Worm (Caenorhabditis elegans): ENCODE measurements around the gene Y75B8A.32.

Gene Y75B8A.32

ce11 chrIII:12351301-12351700 is 7.1 kb downstream of the Y75B8A.32 start, which contains the start of the genes pph-4.1 and Y75B8A.31 (continued):
- peak; percentile 34 for TF ChIP-seq madf-10 (tag; optimal IDR thresholded peaks at IDR 0.05)
- no peak for TF ChIP-seq snpc-4 (GFP tag; optimal IDR thresholded peaks at IDR 0.05)
- TF ChIP-seq snpc-4 (tag; optimal IDR thresholded peaks at IDR 0.05) = peak in 2 of 4 experiments; percentile 64 to 70
- no peak for TF ChIP-seq zim-3 (tag; optimal IDR thresholded peaks at IDR 0.05)
- TF ChIP-seq die-1 (tag; optimal IDR thresholded peaks at IDR 0.05) = no peak
- TF ChIP-seq F57A8.1 (GFP tag; optimal IDR thresholded peaks at IDR 0.05) = no peak
- no peak for TF ChIP-seq C06A6.2 (GFP tag; conservative IDR thresholded peaks at IDR 0.05)
- TF ChIP-seq F37B4.10 (GFP tag; IDR thresholded peaks at IDR 0.05) = no peak
- peak; percentile 73 for TF ChIP-seq F23B12.7 (tag; optimal IDR thresholded peaks at IDR 0.05; ENCODE audit: insufficient read depth)
- TF ChIP-seq chd-7 (tag; optimal IDR thresholded peaks at IDR 0.05) = no peak
- TF ChIP-seq akir-1 (GFP tag; optimal IDR thresholded peaks at IDR 0.05) = no peak
- TF ChIP-seq athp-1 (tag; optimal IDR thresholded peaks at IDR 0.05) = peak; percentile 19
- TF ChIP-seq mes-4 (tag; optimal IDR thresholded peaks at IDR 0.05) = no peak
- peak; percentile 67 for TF ChIP-seq lir-1 (GFP tag; conservative IDR thresholded peaks at IDR 0.05)
- TF ChIP-seq him-1 (tag; optimal IDR thresholded peaks at IDR 0.05) = no peak
- TF ChIP-seq F10E7.11 (tag; optimal IDR thresholded peaks at IDR 0.05) = no peak
- TF ChIP-seq hsf-1 (GFP tag; IDR thresholded peaks at IDR 0.05) = no peak
- TF ChIP-seq rpc-1 (optimal IDR thresholded peaks at IDR 0.05) = no peak
- no peak for TF ChIP-seq rpc-1 (tag; optimal IDR thresholded peaks at IDR 0.05)
- peak; percentile 93 for TF ChIP-seq dox-1 (GFP tag; IDR thresholded peaks at IDR 0.05)
- peak; percentile 58 for TF ChIP-seq unc-130 (GFP tag; optimal IDR thresholded peaks at IDR 0.05)
- peak; percentile 40; the same call in 1 of the 2 replicates for TF ChIP-seq ceh-100 (GFP tag; IDR thresholded peaks at IDR 0.05)
- no peak for TF ChIP-seq B0035.1 (tag; optimal IDR thresholded peaks at IDR 0.05)
- no peak for TF ChIP-seq T07F8.4 (tag; optimal IDR thresholded peaks at IDR 0.05)
- peak; percentile 9 to 11 for TF ChIP-seq rec-8 (tag; optimal IDR thresholded peaks at IDR 0.05)
- TF ChIP-seq tbx-9 (tag; optimal IDR thresholded peaks at IDR 0.05; ENCODE audit: borderline replicate concordance) = no peak
- TF ChIP-seq snpc-3.4 (tag; optimal IDR thresholded peaks at IDR 0.05) = peak; percentile 59
- 0 out of 2 replicates have a peak, but pooled peaks have one; percentile 37 for TF ChIP-seq ztf-6 (GFP tag; IDR thresholded peaks at IDR 0.05)
- TF ChIP-seq ztf-22 (GFP tag; optimal IDR thresholded peaks at IDR 0.05) = no peak
- peak; percentile 54 for TF ChIP-seq tbp1 (GFP tag; optimal IDR thresholded peaks at IDR 0.05)

- no peak for TF ChIP-seq unc-130 (GFP tag; optimal IDR thresholded peaks at IDR 0.05)
- TF ChIP-seq athp-1 (tag; optimal IDR thresholded peaks at IDR 0.05) = no peak
- TF ChIP-seq akir-1 (GFP tag; optimal IDR thresholded peaks at IDR 0.05) = no peak
- TF ChIP-seq cebp-2 (GFP tag; IDR thresholded peaks at IDR 0.05) = no peak
- no peak for TF ChIP-seq sdz-38 (tag; optimal IDR thresholded peaks at IDR 0.05)
- no peak for TF ChIP-seq snpc-4 (GFP tag; optimal IDR thresholded peaks at IDR 0.05)
- no peak for TF ChIP-seq snpc-4 (tag; optimal IDR thresholded peaks at IDR 0.05)
- TF ChIP-seq snpc-1.3 (tag; optimal IDR thresholded peaks at IDR 0.05; ENCODE audit: insufficient read depth) = no peak
- TF ChIP-seq dpff-1 (tag; optimal IDR thresholded peaks at IDR 0.05) = no peak
- TF ChIP-seq atf-7 (tag; optimal IDR thresholded peaks at IDR 0.05) = no peak
- no peak for TF ChIP-seq aptf-3 (GFP tag; IDR thresholded peaks at IDR 0.05)
- TF ChIP-seq ets-4 (GFP tag; optimal IDR thresholded peaks at IDR 0.05) = no peak
- TF ChIP-seq nfya-1 (tag; optimal IDR thresholded peaks at IDR 0.05; ENCODE audit: borderline replicate concordance, insufficient read depth) = no peak
- TF ChIP-seq ccch-3 (GFP tag; optimal IDR thresholded peaks at IDR 0.05) = no peak
- TF ChIP-seq F57A8.1 (GFP tag; optimal IDR thresholded peaks at IDR 0.05) = no peak
- no peak for TF ChIP-seq F23B12.7 (tag; optimal IDR thresholded peaks at IDR 0.05; ENCODE audit: insufficient read depth)
- TF ChIP-seq sea-2 (GFP tag; IDR thresholded peaks at IDR 0.05) = no peak
- TF ChIP-seq K12H6.12 (tag; optimal IDR thresholded peaks at IDR 0.05) = no peak
- no peak for TF ChIP-seq mcd-1 (GFP tag; IDR thresholded peaks at IDR 0.05)
- TF ChIP-seq lin-26 (GFP tag; IDR thresholded peaks at IDR 0.05) = no peak
Observed at ce11 chrIII:12349027-12349426, 9.3 kb downstream of the Y75B8A.32 start.
